Worm (Caenorhabditis elegans) whole organism, L1 larva: ENCODE results near the gene plpp-1.1.
A peak's percentile ranks its signal among the peaks of the same experiment; 100 is the strongest.

Source experiments
- Y116A8C.19 ChIP-seq: sonication (generic microtip); optimal IDR thresholded peaks from 2 replicates; lab custom pipeline; 2016; ENCODE audit warnings: missing compliant biosample characterization, missing genetic modification characterization, borderline replicate concordance
- aly-2 ChIP-seq: fragments of 150-350 bp; optimal IDR thresholded peaks from 2 replicates; lab custom pipeline; 2014; ENCODE audit warnings: missing biosample characterization, missing genetic modification characterization
- fos-1 ChIP-seq: fragments of 150-350 bp; optimal IDR thresholded peaks from 2 replicates; lab custom pipeline; 2014; ENCODE audit warnings: missing biosample characterization, missing genetic modification characterization
- isw-1 ChIP-seq: fragments of 200-800 bp; sonication (Bioruptor generic); IDR thresholded peaks from 2 replicates; pipeline ENCODE4 v1.3.6; 2022; ENCODE audit warnings: missing genetic modification characterization, missing compliant biosample characterization
- lin-13 ChIP-seq: fragments of 150-350 bp; optimal IDR thresholded peaks from 2 replicates; lab custom pipeline; 2014; ENCODE audit warnings: missing biosample characterization, missing genetic modification reagents, missing genetic modification characterization
- lsy-2 ChIP-seq, 2 experiments: fragments of 150-350 bp; optimal IDR thresholded peaks; 2 replicates each; lab custom pipeline; 2014; ENCODE audit warnings: missing biosample characterization in 2 of 2, missing genetic modification characterization in 2 of 2
- mdl-1 ChIP-seq, 2 experiments: fragments of 150-350 bp; optimal IDR thresholded peaks; 2 replicates each; lab custom pipeline; 2014 to 2017; ENCODE audit warnings: missing biosample characterization in 2 of 2, missing genetic modification characterization in 2 of 2, inconsistent platforms in 1 of 2
- mef-2 ChIP-seq: fragments of 150-350 bp; optimal IDR thresholded peaks from 2 replicates; lab custom pipeline; 2014; ENCODE audit warnings: missing biosample characterization, missing genetic modification characterization
- nhr-12 ChIP-seq: sonication (generic microtip); optimal IDR thresholded peaks from 2 replicates; lab custom pipeline; 2017; ENCODE audit warnings: missing biosample characterization, missing genetic modification characterization
- pag-3 ChIP-seq: sonication (generic microtip); optimal IDR thresholded peaks from 2 replicates; lab custom pipeline; 2017; ENCODE audit warnings: missing genetic modification characterization, mild to moderate bottlenecking, missing compliant biosample characterization, antibody characterized with exemption, borderline replicate concordance; ENCODE audit not compliant: insufficient read depth
- pqm-1 ChIP-seq: sonication (generic microtip); optimal IDR thresholded peaks from 3 replicates; lab custom pipeline; 2017; ENCODE audit warnings: missing biosample characterization, missing genetic modification characterization
- unc-130 ChIP-seq: fragments of 150-350 bp; optimal IDR thresholded peaks from 2 replicates; lab custom pipeline; 2017; ENCODE audit warnings: missing biosample characterization, missing genetic modification characterization, inconsistent platforms

DNA sequence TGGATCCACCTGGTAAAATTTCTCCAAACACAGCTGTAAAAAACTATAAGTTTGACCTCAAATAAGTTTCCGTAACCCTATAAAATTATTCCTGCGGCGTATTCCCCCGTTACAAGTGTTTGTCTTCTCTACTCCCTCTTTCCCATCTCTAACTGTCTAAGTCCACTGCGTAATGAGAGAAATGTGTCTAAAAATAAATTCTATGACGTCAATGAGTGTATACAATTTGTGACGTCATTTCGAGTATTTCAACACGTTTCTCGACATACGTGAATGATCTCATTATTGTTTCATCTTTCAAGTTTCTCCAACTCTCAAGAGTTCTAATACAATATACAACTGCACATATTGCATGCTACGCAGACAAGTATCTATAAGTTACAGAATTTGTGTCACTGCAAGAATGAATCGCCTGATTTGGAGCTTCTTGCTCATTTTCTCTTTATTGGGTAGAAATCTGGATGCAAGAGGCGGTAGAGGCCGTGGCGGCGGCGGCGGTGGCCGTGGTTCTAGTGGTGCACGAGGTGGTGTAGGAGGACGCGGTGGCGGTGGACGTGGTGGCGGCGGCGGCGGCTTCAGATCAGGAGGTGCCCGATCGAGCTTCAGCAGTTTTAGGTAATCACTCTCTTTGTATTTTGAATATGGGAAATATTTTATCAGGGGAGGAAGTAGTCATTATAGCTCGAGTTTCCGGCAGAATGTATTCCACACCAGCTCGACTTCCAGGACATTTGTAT is 29.9 kb downstream of the plpp-1.1 start, which contains the start of gene F53C3.6:
- TF ChIP-seq fos-1 (peak; percentile 51), lsy-2 (tag; optimal IDR thresholded peaks at IDR 0.05; lab: Kevin White, UChicago) (peak; percentile 77), nhr-12 (tag; lab: Kevin White, UChicago) (no peak), aly-2 (tag; lab: Kevin White, UChicago) (no peak), isw-1 (GFP tag; lab: Robert Waterston, UW) (peak; percentile 48; the same call in 1 of the 2 replicates), pqm-1 (tag; lab: Kevin White, UChicago) (no peak), Y116A8C.19 (tag; lab: Kevin White, UChicago) (no peak), lin-13 (GFP tag; lab: Kevin White, UChicago) (peak; percentile 51), mef-2 (tag; lab: Kevin White, UChicago) (peak; percentile 98), mdl-1 (tag; optimal IDR thresholded peaks at IDR 0.05; lab: Kevin White, UChicago) (peak in 1 of 2 experiments; percentile 55), pag-3 (tag; lab: Kevin White, UChicago) (no peak), unc-130 (tag; lab: Kevin White, UChicago) (no peak)
